Worm (Caenorhabditis elegans) whole organism, early embryonic: ENCODE results near the gene ncs-6.

Experiments
- ceh-36 ChIP-seq: sonication (generic microtip); optimal IDR thresholded peaks from 2 replicates; lab custom pipeline; 2016; ENCODE audit warnings: missing genetic modification characterization, inconsistent platforms, missing compliant biosample characterization
- ets-7 ChIP-seq: sonication (generic microtip); optimal IDR thresholded peaks from 2 replicates; lab custom pipeline; 2016; ENCODE audit warnings: missing genotype, missing genetic modification characterization, missing compliant biosample characterization
- tbx-11 ChIP-seq: fragments of 200-800 bp; sonication (Bioruptor generic); IDR thresholded peaks from 2 replicates; pipeline ENCODE4 v1.3.6; 2022; ENCODE audit warnings: missing genetic modification characterization, missing compliant biosample characterization

DNA sequence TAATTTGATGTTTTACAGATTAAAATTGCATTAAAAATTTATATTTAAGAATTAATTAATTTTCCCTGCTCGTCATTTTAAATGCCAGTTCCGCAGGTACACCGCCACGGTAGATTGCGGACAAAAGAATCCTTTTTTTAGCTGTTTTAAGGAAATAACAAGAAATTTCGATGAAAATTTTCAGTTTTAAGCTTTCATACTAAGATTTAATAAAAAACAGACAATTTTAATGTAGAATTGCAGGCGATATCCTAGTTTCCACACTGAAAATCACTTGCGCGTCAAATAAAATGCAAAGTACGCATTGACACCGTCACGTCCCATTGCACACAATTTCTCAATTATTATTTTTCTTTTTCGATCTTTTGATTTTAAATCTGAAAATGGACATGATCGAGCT is 25.1 kb upstream of the ncs-6 start, which contains the start of gene dnc-3:
- TF ChIP-seq ceh-36 (no peak), ets-7 (no peak), tbx-11 (GFP tag; lab: Robert Waterston, UW) (no peak)
